Fruit fly (Drosophila melanogaster): ENCODE measurements around the gene CG44139.

DNA sequence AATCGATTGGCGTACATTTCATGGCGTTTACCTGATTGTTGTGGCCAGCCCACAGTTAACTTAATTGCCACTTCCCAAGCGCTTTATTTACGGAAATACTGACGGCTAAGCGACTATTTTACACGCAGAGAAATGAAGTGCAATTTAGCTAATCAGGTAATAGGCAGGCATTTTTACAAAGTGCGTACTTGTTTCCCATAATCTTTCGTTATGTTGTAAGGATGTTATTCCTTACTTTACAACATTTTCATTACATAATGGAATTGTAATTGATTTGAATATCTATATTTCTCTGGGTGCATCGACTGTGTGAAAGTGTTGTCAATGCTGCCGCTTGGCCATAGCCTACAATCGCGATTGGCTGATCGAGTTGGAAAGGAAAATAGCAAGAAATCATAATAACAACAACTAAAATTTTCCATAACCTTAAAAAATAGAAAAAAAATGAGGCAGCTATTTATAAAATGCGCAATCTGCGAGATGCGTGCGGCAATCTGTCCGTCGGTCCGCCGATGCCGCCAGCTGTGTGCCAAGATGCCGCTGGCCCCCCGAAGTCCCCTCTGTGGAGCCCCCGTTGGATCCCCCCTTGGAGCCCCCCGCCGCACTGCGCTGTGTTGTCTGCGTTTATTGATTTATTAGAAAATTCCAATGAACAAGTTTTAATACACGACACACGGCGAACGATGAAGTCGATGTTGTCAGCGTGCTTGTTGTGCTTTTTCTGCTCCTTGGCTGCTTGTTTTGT lies 2.0 kb downstream of the CG44139 start:
- peak; percentile 17 for TF ChIP-seq Sox102F (GFP tag; optimal IDR thresholded peaks at IDR 0.05)
- TF ChIP-seq CG6808 (GFP tag; optimal IDR thresholded peaks at IDR 0.05) = peak; percentile 73
- TF ChIP-seq CG16779 (tag; optimal IDR thresholded peaks at IDR 0.05) = peak; percentile 78
- no peak for TF ChIP-seq Blimp-1 (GFP tag; optimal IDR thresholded peaks at IDR 0.05)
- TF ChIP-seq CG1621 (tag; optimal IDR thresholded peaks at IDR 0.05) = peak; percentile 78
- TF ChIP-seq Lpt (GFP tag; optimal IDR thresholded peaks at IDR 0.05) = peak; percentile 83
- TF ChIP-seq net (GFP tag; optimal IDR thresholded peaks at IDR 0.05) = peak; percentile 85
- TF ChIP-seq Hr4 (GFP tag; optimal IDR thresholded peaks at IDR 0.05) = peak; percentile 96
- peak; percentile 92 for TF ChIP-seq CG6276 (GFP tag; optimal IDR thresholded peaks at IDR 0.05)
- peak; percentile 81 for TF ChIP-seq CG11762 (GFP tag; optimal IDR thresholded peaks at IDR 0.05; ENCODE audit: insufficient read depth)
- TF ChIP-seq CG4318 (GFP tag; optimal IDR thresholded peaks at IDR 0.05) = peak; percentile 94
- peak; percentile 84 for TF ChIP-seq Gug (GFP tag; IDR thresholded peaks at IDR 0.05)
